Fruit fly (Drosophila melanogaster): ENCODE data around the gene CG11601.

CG11601 gene

DNA sequence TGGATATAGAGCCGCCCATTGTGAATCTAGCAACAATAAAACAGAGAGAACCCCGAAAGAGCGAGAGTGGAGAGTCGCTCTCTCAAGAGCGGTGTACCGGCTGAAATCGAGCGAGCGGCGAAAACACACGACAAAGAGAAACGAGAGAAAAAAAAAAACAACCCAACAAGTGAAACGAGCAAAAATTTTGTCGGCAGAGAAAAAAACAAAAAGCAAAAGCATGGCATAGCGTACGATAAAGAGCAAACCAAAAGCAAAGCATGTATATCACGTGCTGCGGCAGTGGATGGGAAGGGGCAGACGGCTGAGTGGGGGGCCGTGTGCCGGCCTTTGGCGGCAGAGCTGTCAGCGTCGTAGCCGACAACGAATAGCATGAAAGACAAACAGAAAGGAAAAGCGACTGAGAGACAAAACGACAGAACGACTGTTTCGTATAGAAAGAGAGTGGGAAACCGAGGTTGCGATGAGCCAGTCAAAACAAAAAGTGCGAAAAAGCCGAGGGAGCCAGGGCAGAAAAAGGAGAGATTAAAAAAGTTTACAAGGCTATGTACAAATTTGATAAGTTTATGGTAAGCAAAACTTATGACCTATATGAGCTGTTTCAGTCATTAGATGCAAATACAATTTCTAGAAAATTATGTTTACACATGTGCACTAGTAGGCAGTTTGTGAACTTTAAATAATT lies 36.3 kb downstream of the CG11601 start (continued):
- TF ChIP-seq CG9817 (tag; optimal IDR thresholded peaks at IDR 0.05), result no peak
- no peak for TF ChIP-seq CG11723 (GFP tag; optimal IDR thresholded peaks at IDR 0.05)
- TF ChIP-seq ac (GFP tag; optimal IDR thresholded peaks at IDR 0.05), result no peak
- 0 out of 3 replicates have a peak, but pooled peaks have one; percentile 6 for TF ChIP-seq CG16813 (GFP tag; IDR thresholded peaks at IDR 0.05; ENCODE audit: partially characterized antibody)
- peak; percentile 61 for TF ChIP-seq lbe (GFP tag; optimal IDR thresholded peaks at IDR 0.05)
- no peak for TF ChIP-seq lola (GFP tag; optimal IDR thresholded peaks at IDR 0.05)
- TF ChIP-seq lab (GFP tag; optimal IDR thresholded peaks at IDR 0.05), result peak; percentile 23
- TF ChIP-seq hth (optimal IDR thresholded peaks at IDR 0.05), result no peak
- TF ChIP-seq CG11695 (GFP tag; IDR thresholded peaks at IDR 0.05), result no peak
- TF ChIP-seq CG5953 (GFP tag; IDR thresholded peaks at IDR 0.05), result no peak
- no peak for TF ChIP-seq CG42726 (GFP tag; IDR thresholded peaks at IDR 0.05; ENCODE audit: partially characterized antibody)
- no peak for TF ChIP-seq klu (GFP tag; IDR thresholded peaks at IDR 0.05)
- TF ChIP-seq CG1647 (GFP tag; optimal IDR thresholded peaks at IDR 0.05), result no peak
- TF ChIP-seq Myb (GFP tag; optimal IDR thresholded peaks at IDR 0.05), result no peak
- no peak for TF ChIP-seq Dip3 (GFP tag; optimal IDR thresholded peaks at IDR 0.05)
- TF ChIP-seq BtbVII (GFP tag; optimal IDR thresholded peaks at IDR 0.05), result no peak
- TF ChIP-seq CG10267 (tag; optimal IDR thresholded peaks at IDR 0.05), result no peak
- TF ChIP-seq CG7556 (GFP tag; optimal IDR thresholded peaks at IDR 0.05), result no peak
- TF ChIP-seq CG11247 (GFP tag; IDR thresholded peaks at IDR 0.05), result no peak
- TF ChIP-seq nmo (GFP tag; optimal IDR thresholded peaks at IDR 0.05), result no peak
- TF ChIP-seq tll (GFP tag; optimal IDR thresholded peaks at IDR 0.05), result no peak
- TF ChIP-seq Drgx (GFP tag; IDR thresholded peaks at IDR 0.05), result peak; percentile 75
- no peak for TF ChIP-seq Six4 (GFP tag; optimal IDR thresholded peaks at IDR 0.05)
- TF ChIP-seq CG14014 (GFP tag; IDR thresholded peaks at IDR 0.05), result peak; percentile 36; the same call in 1 of the 2 replicates
- TF ChIP-seq Fer1 (GFP tag; optimal IDR thresholded peaks at IDR 0.05), result peak; percentile 33
- no peak for TF ChIP-seq pum (GFP tag; optimal IDR thresholded peaks at IDR 0.05)
- TF ChIP-seq corto (GFP tag; optimal IDR thresholded peaks at IDR 0.05), result no peak
- TF ChIP-seq CG3847 (GFP tag; IDR thresholded peaks at IDR 0.05), result no peak
- TF ChIP-seq NFAT (GFP tag; IDR thresholded peaks at IDR 0.05), result no peak
- no peak for TF ChIP-seq B-H2 (GFP tag; optimal IDR thresholded peaks at IDR 0.05)
- no peak for TF ChIP-seq Doc2 (GFP tag; IDR thresholded peaks at IDR 0.05)
- TF ChIP-seq odd (GFP tag; optimal IDR thresholded peaks at IDR 0.05), result no peak
- TF ChIP-seq CG13296 (GFP tag; optimal IDR thresholded peaks at IDR 0.05), result no peak
- TF ChIP-seq h (optimal IDR thresholded peaks at IDR 0.05), result no peak
- TF ChIP-seq TFAM (GFP tag; optimal IDR thresholded peaks at IDR 0.05), result no peak
- TF ChIP-seq YL-1 (GFP tag; optimal IDR thresholded peaks at IDR 0.05), result no peak
- no peak for TF ChIP-seq fd96Cb (tag; optimal IDR thresholded peaks at IDR 0.05)
- TF ChIP-seq Elba2 (GFP tag; optimal IDR thresholded peaks at IDR 0.05), result no peak
- TF ChIP-seq CG6175 (GFP tag; IDR thresholded peaks at IDR 0.05), result no peak
- TF ChIP-seq chif (GFP tag; optimal IDR thresholded peaks at IDR 0.05), result no peak
- TF ChIP-seq CG12104 (GFP tag; optimal IDR thresholded peaks at IDR 0.05), result no peak
- peak; percentile 23 for TF ChIP-seq onecut (GFP tag; IDR thresholded peaks at IDR 0.05)
- no peak for TF ChIP-seq CG8359 (GFP tag; optimal IDR thresholded peaks at IDR 0.05; ENCODE audit: borderline replicate concordance)
- TF ChIP-seq zen2 (GFP tag; IDR thresholded peaks at IDR 0.05; ENCODE audit: partially characterized antibody), result peak; percentile 47; the same call in 1 of the 3 replicates
- no peak for TF ChIP-seq CG6654 (GFP tag; optimal IDR thresholded peaks at IDR 0.05)
- TF ChIP-seq croc (GFP tag; conservative IDR thresholded peaks at IDR 0.05), result no peak
- TF ChIP-seq CG18011 (GFP tag; optimal IDR thresholded peaks at IDR 0.05), result no peak
- TF ChIP-seq pzg (GFP tag; optimal IDR thresholded peaks at IDR 0.05), result no peak
- no peak for TF ChIP-seq slou (GFP tag; optimal IDR thresholded peaks at IDR 0.05)
- TF ChIP-seq Usf (GFP tag; optimal IDR thresholded peaks at IDR 0.05), result no peak

Measured in whole organism, embryonic.